Worm (Caenorhabditis elegans) whole organism, L1 larva: ENCODE measurements around the gene C45G9.2.

Source experiments
- C16A3.4 ChIP-seq: fragments of 150-350 bp; optimal IDR thresholded peaks from 2 replicates; lab custom pipeline; 2014; ENCODE audit warnings: missing biosample characterization, missing genetic modification characterization
- C34B4.2 ChIP-seq: sonication (generic microtip); optimal IDR thresholded peaks from 2 replicates; lab custom pipeline; 2017; ENCODE audit warnings: mild to moderate bottlenecking, missing genetic modification characterization, missing compliant biosample characterization
- Y116A8C.19 ChIP-seq: sonication (generic microtip); optimal IDR thresholded peaks from 2 replicates; lab custom pipeline; 2016; ENCODE audit warnings: missing compliant biosample characterization, missing genetic modification characterization, borderline replicate concordance
- alr-1 ChIP-seq: fragments of 200-800 bp; sonication (Bioruptor generic); optimal IDR thresholded peaks from 2 replicates; lab custom pipeline; 2018; ENCODE audit warnings: borderline replicate concordance, mild to moderate bottlenecking, missing genetic modification characterization, missing compliant biosample characterization
- aly-2 ChIP-seq: fragments of 150-350 bp; optimal IDR thresholded peaks from 2 replicates; lab custom pipeline; 2014; ENCODE audit warnings: missing biosample characterization, missing genetic modification characterization
- blmp-1 ChIP-seq: fragments of 150-350 bp; optimal IDR thresholded peaks from 2 replicates; lab custom pipeline; 2014; ENCODE audit warnings: missing biosample characterization, missing genetic modification characterization
- ceh-63 ChIP-seq: fragments of 200-800 bp; sonication (Bioruptor generic); optimal IDR thresholded peaks from 2 replicates; lab custom pipeline; 2018; ENCODE audit warnings: mild to moderate bottlenecking, missing genetic modification characterization, missing compliant biosample characterization
- ceh-88 ChIP-seq: fragments of 200-800 bp; sonication (Bioruptor generic); IDR thresholded peaks from 2 replicates; pipeline ENCODE4 v1.3.6; 2022; ENCODE audit warnings: missing genetic modification characterization, missing compliant biosample characterization
- ceh-90 ChIP-seq: sonication (generic microtip); optimal IDR thresholded peaks from 2 replicates; lab custom pipeline; 2016; ENCODE audit warnings: missing genetic modification characterization, missing compliant biosample characterization
- dpl-1 ChIP-seq, 3 experiments: fragments of 150-350 bp in 2 of 3; sonication (generic microtip) in 1 of 3; optimal IDR thresholded peaks; 2 replicates each; lab custom pipeline; 2014 to 2017; ENCODE audit warnings: missing biosample characterization in 3 of 3, missing genetic modification characterization in 3 of 3, missing genetic modification reagents in 3 of 3
- dsc-1 ChIP-seq: sonication (generic microtip); optimal IDR thresholded peaks from 2 replicates; lab custom pipeline; 2016; ENCODE audit warnings: mild to moderate bottlenecking, missing genetic modification characterization, missing compliant biosample characterization
- efl-3 ChIP-seq: fragments of 200-800 bp; sonication (Bioruptor generic); optimal IDR thresholded peaks from 2 replicates; lab custom pipeline; 2018; ENCODE audit warnings: mild to moderate bottlenecking, missing genetic modification characterization, missing compliant biosample characterization
- egl-13 ChIP-seq: sonication (generic microtip); optimal IDR thresholded peaks from 2 replicates; lab custom pipeline; 2016; ENCODE audit warnings: missing genotype, missing genetic modification reagents, missing genetic modification characterization, missing compliant biosample characterization
- egl-27 ChIP-seq, 2 experiments: fragments of 150-350 bp in 1 of 2; sonication (generic microtip); optimal IDR thresholded peaks; 3 replicates each; lab custom pipeline; 2017 to 2018; ENCODE audit warnings: missing biosample characterization in 2 of 2, missing genetic modification characterization in 2 of 2, missing genetic modification reagents in 2 of 2
- elt-2 ChIP-seq: sonication (generic microtip); optimal IDR thresholded peaks from 2 replicates; lab custom pipeline; 2016; ENCODE audit warnings: missing genetic modification characterization, mild to moderate bottlenecking, inconsistent platforms, missing compliant biosample characterization, missing genetic modification reagents
- elt-3 ChIP-seq, 6 experiments: fragments of 150-350 bp in 1 of 6; sonication (generic microtip); optimal IDR thresholded peaks; 2 replicates each; lab custom pipeline; 2017 to 2018; ENCODE audit warnings: missing biosample characterization in 6 of 6, missing genetic modification characterization in 6 of 6, inconsistent platforms in 1 of 6
- fkh-10 ChIP-seq: sonication (generic microtip); optimal IDR thresholded peaks from 2 replicates; lab custom pipeline; 2017; ENCODE audit warnings: missing biosample characterization, missing genetic modification reagents, missing genetic modification characterization
- fos-1 ChIP-seq: fragments of 150-350 bp; optimal IDR thresholded peaks from 2 replicates; lab custom pipeline; 2014; ENCODE audit warnings: missing biosample characterization, missing genetic modification characterization
- hlh-17 ChIP-seq: fragments of 200-800 bp; sonication (Bioruptor generic); optimal IDR thresholded peaks from 2 replicates; lab custom pipeline; 2018; ENCODE audit warnings: missing genetic modification characterization, mild to moderate bottlenecking, missing compliant biosample characterization, moderate library complexity, borderline replicate concordance
- hlh-4 ChIP-seq: sonication (generic microtip); optimal IDR thresholded peaks from 2 replicates; lab custom pipeline; 2016; ENCODE audit warnings: mild to moderate bottlenecking, missing genetic modification characterization, missing compliant biosample characterization
- jun-1 ChIP-seq: fragments of 150-350 bp; optimal IDR thresholded peaks from 2 replicates; lab custom pipeline; 2014; ENCODE audit warnings: missing biosample characterization, missing genetic modification reagents, missing genetic modification characterization
- lin-13 ChIP-seq: fragments of 150-350 bp; optimal IDR thresholded peaks from 2 replicates; lab custom pipeline; 2014; ENCODE audit warnings: missing biosample characterization, missing genetic modification reagents, missing genetic modification characterization
- lin-14 ChIP-seq: fragments of 200-800 bp; sonication (Bioruptor generic); optimal IDR thresholded peaks from 2 replicates; lab custom pipeline; 2018; ENCODE audit warnings: mild to moderate bottlenecking, missing genetic modification characterization, moderate library complexity, missing compliant biosample characterization
- lin-15B ChIP-seq: fragments of 150-350 bp; sonication (generic microtip); optimal IDR thresholded peaks from 3 replicates; lab custom pipeline; 2014; ENCODE audit warnings: missing biosample characterization, missing genetic modification characterization
- lin-35 ChIP-seq, 2 experiments: fragments of 150-350 bp; optimal IDR thresholded peaks; 2 replicates each; lab custom pipeline; 2014; ENCODE audit warnings: missing biosample characterization in 2 of 2, missing genetic modification characterization in 2 of 2, missing genetic modification reagents in 2 of 2
- nhr-11 ChIP-seq: fragments of 150-350 bp; optimal IDR thresholded peaks from 2 replicates; lab custom pipeline; 2014; ENCODE audit warnings: missing biosample characterization, missing genetic modification characterization
- nhr-19 ChIP-seq: fragments of 200-800 bp; sonication (Bioruptor generic); conservative IDR thresholded peaks from 2 replicates; pipeline ENCODE4 v1.3.6; 2022; ENCODE audit warnings: missing genetic modification characterization, missing compliant biosample characterization
- nhr-20 ChIP-seq: sonication (generic microtip); optimal IDR thresholded peaks from 2 replicates; lab custom pipeline; 2016; ENCODE audit warnings: mild to moderate bottlenecking, missing genetic modification characterization, missing compliant biosample characterization
- nhr-237 ChIP-seq: fragments of 150-350 bp; optimal IDR thresholded peaks from 2 replicates; lab custom pipeline; 2014; ENCODE audit warnings: missing biosample characterization, missing genetic modification characterization
- nhr-28 ChIP-seq: fragments of 150-350 bp; optimal IDR thresholded peaks from 2 replicates; lab custom pipeline; 2014; ENCODE audit warnings: missing biosample characterization, missing genetic modification characterization
- nhr-71 ChIP-seq: sonication (generic microtip); optimal IDR thresholded peaks from 2 replicates; lab custom pipeline; 2016; ENCODE audit warnings: mild to moderate bottlenecking, missing genetic modification characterization, moderate library complexity, missing compliant biosample characterization
- nhr-76 ChIP-seq: sonication (generic microtip); optimal IDR thresholded peaks from 2 replicates; lab custom pipeline; 2017; ENCODE audit warnings: missing biosample characterization, missing genetic modification characterization
- nhr-77 ChIP-seq: fragments of 150-350 bp; optimal IDR thresholded peaks from 2 replicates; lab custom pipeline; 2014; ENCODE audit warnings: missing biosample characterization, missing genetic modification characterization
- nhr-84 ChIP-seq: sonication (generic microtip); optimal IDR thresholded peaks from 2 replicates; lab custom pipeline; 2017; ENCODE audit warnings: missing biosample characterization, missing genetic modification characterization
- nhr-85 ChIP-seq: sonication (generic microtip); peaks from one replicate; lab custom pipeline; 2016; ENCODE audit warnings: missing genetic modification characterization, inconsistent platforms, missing compliant biosample characterization
- nhr-90 ChIP-seq: sonication (generic microtip); optimal IDR thresholded peaks from 2 replicates; lab custom pipeline; 2016; ENCODE audit warnings: mild to moderate bottlenecking, missing genetic modification characterization, missing compliant biosample characterization; ENCODE audit not compliant: poor library complexity
- pag-3 ChIP-seq: sonication (generic microtip); optimal IDR thresholded peaks from 2 replicates; lab custom pipeline; 2017; ENCODE audit warnings: missing genetic modification characterization, mild to moderate bottlenecking, missing compliant biosample characterization, antibody characterized with exemption, borderline replicate concordance; ENCODE audit not compliant: insufficient read depth
- pax-3 ChIP-seq: fragments of 200-800 bp; sonication (Bioruptor generic); optimal IDR thresholded peaks from 2 replicates; lab custom pipeline; 2018; ENCODE audit warnings: mild to moderate bottlenecking, missing genetic modification characterization, moderate library complexity, missing compliant biosample characterization
- snu-23 ChIP-seq: sonication (generic microtip); optimal IDR thresholded peaks from 2 replicates; lab custom pipeline; 2016; ENCODE audit warnings: missing genetic modification characterization, missing compliant biosample characterization
- sox-4 ChIP-seq: sonication (generic microtip); optimal IDR thresholded peaks from 2 replicates; lab custom pipeline; 2016; ENCODE audit warnings: missing genetic modification characterization, missing compliant biosample characterization
- sup-37 ChIP-seq: fragments of 200-800 bp; sonication (Bioruptor generic); optimal IDR thresholded peaks from 2 replicates; lab custom pipeline; 2018; ENCODE audit warnings: mild to moderate bottlenecking, missing genetic modification characterization, missing compliant biosample characterization
- swsn-7 ChIP-seq: sonication (generic microtip); optimal IDR thresholded peaks from 2 replicates; lab custom pipeline; 2016; ENCODE audit warnings: missing genetic modification characterization, missing compliant biosample characterization
- tbx-2 ChIP-seq: sonication (generic microtip); optimal IDR thresholded peaks from 2 replicates; lab custom pipeline; 2016; ENCODE audit warnings: missing genetic modification characterization, missing compliant biosample characterization
- unc-30 ChIP-seq: sonication (generic microtip); optimal IDR thresholded peaks from 2 replicates; lab custom pipeline; 2017; ENCODE audit warnings: missing biosample characterization, missing genetic modification characterization
- unc-98 ChIP-seq: fragments of 200-800 bp; sonication (Bioruptor generic); IDR thresholded peaks from 2 replicates; pipeline ENCODE4 v1.3.6; 2022; ENCODE audit warnings: missing genetic modification characterization, missing compliant biosample characterization
- vab-15 ChIP-seq: sonication (generic microtip); optimal IDR thresholded peaks from 2 replicates; lab custom pipeline; 2017; ENCODE audit warnings: missing genotype, mild to moderate bottlenecking, missing genetic modification characterization, missing compliant biosample characterization
- xbp-1 ChIP-seq: sonication (generic microtip); optimal IDR thresholded peaks from 2 replicates; lab custom pipeline; 2016; ENCODE audit warnings: missing genetic modification characterization, missing compliant biosample characterization
- zag-1 ChIP-seq: fragments of 150-350 bp; optimal IDR thresholded peaks from 2 replicates; lab custom pipeline; 2014; ENCODE audit warnings: missing biosample characterization, missing genetic modification characterization
- zip-4 ChIP-seq: fragments of 200-800 bp; sonication (Bioruptor generic); optimal IDR thresholded peaks from 2 replicates; lab custom pipeline; 2018; ENCODE audit warnings: mild to moderate bottlenecking, missing genetic modification characterization, moderate library complexity, missing compliant biosample characterization
- ztf-11 ChIP-seq, 2 experiments: sonication (generic microtip); optimal IDR thresholded peaks; 2 replicates each; lab custom pipeline; 2016 to 2017; ENCODE audit warnings: missing genetic modification characterization in 2 of 2, missing biosample characterization in 1 of 2, missing compliant biosample characterization in 1 of 2
- ztf-4 ChIP-seq: fragments of 150-350 bp; optimal IDR thresholded peaks from 2 replicates; lab custom pipeline; 2014; ENCODE audit warnings: missing biosample characterization, missing genetic modification characterization

Gene C45G9.2

ce11 chrIII:5094506-5094905 lies 25.6 kb downstream of the C45G9.2 start, which contains the start of gene F54D8.10:
TSS of gene F54D8.10 (plus strand) at chrIII:5094806.
- no peak for TF ChIP-seq tbx-2
- no peak for TF ChIP-seq dsc-1 (tag; lab: Kevin White, UChicago)
- TF ChIP-seq nhr-85 = no peak
- TF ChIP-seq ceh-63 (GFP tag; lab: Kevin White, UChicago) = no peak
- TF ChIP-seq elt-3 (tag; optimal IDR thresholded peaks at IDR 0.05; lab: Kevin White, UChicago) = no peak
- TF ChIP-seq zip-4 (GFP tag; lab: Kevin White, UChicago) = no peak
- TF ChIP-seq swsn-7 (tag; lab: Kevin White, UChicago) = no peak
- TF ChIP-seq egl-13 = no peak
- no peak for TF ChIP-seq fkh-10 (GFP tag; lab: Kevin White, UChicago)
- no peak for TF ChIP-seq pag-3 (tag; lab: Kevin White, UChicago)
- no peak for TF ChIP-seq C16A3.4
- no peak for TF ChIP-seq ztf-11 (tag; optimal IDR thresholded peaks at IDR 0.05; lab: Kevin White, UChicago)

ce11 chrIII:5096741-5097140 lies 27.9 kb downstream of the C45G9.2 start:
- TF ChIP-seq ztf-4 (tag; lab: Kevin White, UChicago) (no peak), tbx-2 (peak; percentile 10), elt-3 (tag; optimal IDR thresholded peaks at IDR 0.05; lab: Kevin White, UChicago) (peak in 5 of 6 experiments; percentile 55 to 87 (median 82)), hlh-4 (tag; lab: Kevin White, UChicago) (no peak), aly-2 (no peak), unc-30 (no peak), pag-3 (tag; lab: Kevin White, UChicago) (no peak), elt-2 (no peak), nhr-19 (GFP tag; lab: Robert Waterston, UW) (peak; percentile 30), ceh-90 (tag; lab: Kevin White, UChicago) (no peak), Y116A8C.19 (tag; lab: Kevin White, UChicago) (no peak), egl-27 (tag; optimal IDR thresholded peaks at IDR 0.05; lab: Kevin White, UChicago) (no peak), xbp-1 (no peak), efl-3 (GFP tag; lab: Kevin White, UChicago) (no peak), fos-1 (tag; lab: Kevin White, UChicago) (no peak), ceh-88 (no peak), nhr-85 (peak; percentile 60), blmp-1 (tag; lab: Kevin White, UChicago) (peak; percentile 84), sox-4 (tag; lab: Kevin White, UChicago) (no peak), nhr-11 (tag; lab: Kevin White, UChicago) (no peak), vab-15 (tag; lab: Kevin White, UChicago) (no peak), lin-13 (GFP tag; lab: Kevin White, UChicago) (no peak), jun-1 (tag; lab: Kevin White, UChicago) (no peak), C34B4.2 (tag; lab: Kevin White, UChicago) (no peak), hlh-17 (GFP tag; lab: Kevin White, UChicago) (no peak), pax-3 (tag; lab: Kevin White, UChicago) (no peak), sup-37 (GFP tag; lab: Kevin White, UChicago) (no peak), nhr-90 (no peak), lin-15B (tag; lab: Kevin White, UChicago) (no peak), dpl-1 (GFP tag; optimal IDR thresholded peaks at IDR 0.05; lab: Kevin White, UChicago) (no peak), nhr-77 (tag; lab: Kevin White, UChicago) (no peak), nhr-84 (tag; lab: Kevin White, UChicago) (no peak), zag-1 (tag; lab: Kevin White, UChicago) (no peak), alr-1 (tag; lab: Kevin White, UChicago) (no peak), lin-35 (GFP tag; optimal IDR thresholded peaks at IDR 0.05; lab: Kevin White, UChicago) (no peak), nhr-71 (tag; lab: Kevin White, UChicago) (peak; percentile 43), snu-23 (GFP tag; lab: Kevin White, UChicago) (peak; percentile 13), nhr-237 (tag; lab: Kevin White, UChicago) (no peak), lin-14 (GFP tag; lab: Kevin White, UChicago) (peak; percentile 29), nhr-20 (peak; percentile 67), nhr-28 (no peak), nhr-76 (tag; lab: Kevin White, UChicago) (no peak), unc-98 (GFP tag; lab: Robert Waterston, UW) (no peak)
